Fruit fly (Drosophila melanogaster) whole organism, prepupa: ENCODE data around the gene CG14459.

ENCODE experiments used
- CG10631 ChIP-seq: fragments of 200-800 bp; sonication (Bioruptor generic); optimal IDR thresholded peaks from 2 replicates; lab custom pipeline; 2016; ENCODE audit warnings: missing biosample characterization, missing genetic modification characterization
- CG10669 ChIP-seq: fragments of 200-800 bp; sonication (Bioruptor generic); optimal IDR thresholded peaks from 3 replicates; lab custom pipeline; 2018; ENCODE audit warnings: missing biosample characterization, mild to moderate bottlenecking, missing genetic modification characterization, moderate library complexity
- CG11902 ChIP-seq: fragments of 200-800 bp; sonication (Bioruptor generic); optimal IDR thresholded peaks from 3 replicates; lab custom pipeline; 2016; ENCODE audit warnings: missing biosample characterization, missing genetic modification characterization
- CG31627 ChIP-seq: fragments of 200-800 bp; sonication (Bioruptor generic); optimal IDR thresholded peaks from 3 replicates; lab custom pipeline; 2016; ENCODE audit warnings: missing biosample characterization, missing genetic modification characterization
- CG32006 ChIP-seq: fragments of 200-800 bp; sonication (Bioruptor generic); optimal IDR thresholded peaks from 3 replicates; lab custom pipeline; 2017; ENCODE audit warnings: missing biosample characterization, mild to moderate bottlenecking, missing genetic modification characterization
- CG34406 ChIP-seq: fragments of 200-800 bp; sonication (Bioruptor generic); optimal IDR thresholded peaks from 3 replicates; lab custom pipeline; 2016; ENCODE audit warnings: missing biosample characterization, missing genetic modification characterization
- CG3919 ChIP-seq: fragments of 200-800 bp; sonication (Bioruptor generic); optimal IDR thresholded peaks from 3 replicates; lab custom pipeline; 2016; ENCODE audit warnings: missing biosample characterization, missing genetic modification characterization
- CG6163 ChIP-seq: fragments of 200-800 bp; sonication (Bioruptor generic); IDR thresholded peaks from 3 replicates; pipeline ENCODE4 v1.3.6; 2022; ENCODE audit warnings: missing biosample characterization, missing genetic modification characterization
- CG6276 ChIP-seq: fragments of 200-800 bp; sonication (Bioruptor generic); optimal IDR thresholded peaks from 2 replicates; lab custom pipeline; 2017; ENCODE audit warnings: missing biosample characterization, mild to moderate bottlenecking, missing genetic modification characterization
- CG6792 ChIP-seq: fragments of 200-800 bp; sonication (Bioruptor generic); optimal IDR thresholded peaks from 3 replicates; lab custom pipeline; 2016; ENCODE audit warnings: missing biosample characterization, missing genetic modification characterization
- CG6808 ChIP-seq: fragments of 200-800 bp; sonication (Bioruptor generic); optimal IDR thresholded peaks from 3 replicates; lab custom pipeline; 2017; ENCODE audit warnings: missing biosample characterization, missing genetic modification characterization, mild to moderate bottlenecking, moderate library complexity, missing genetic modification reagents
- CG6854 ChIP-seq: fragments of 200-800 bp; sonication (Bioruptor generic); optimal IDR thresholded peaks from 2 replicates; lab custom pipeline; 2017; ENCODE audit warnings: missing biosample characterization, mild to moderate bottlenecking, missing genetic modification characterization
- CG8319 ChIP-seq: fragments of 200-800 bp; sonication (Bioruptor generic); optimal IDR thresholded peaks from 3 replicates; lab custom pipeline; 2016; ENCODE audit warnings: missing biosample characterization, missing genetic modification characterization
- CG8632 ChIP-seq: fragments of 200-800 bp; sonication (Bioruptor generic); optimal IDR thresholded peaks from 3 replicates; lab custom pipeline; 2016; ENCODE audit warnings: missing biosample characterization, missing genetic modification characterization
- Eip78C ChIP-seq: fragments of 200-800 bp; sonication (Bioruptor generic); peaks from one replicate; lab custom pipeline; 2016; ENCODE audit warnings: missing biosample characterization, missing genetic modification characterization
- Gug ChIP-seq: fragments of 200-800 bp; sonication (Bioruptor generic); IDR thresholded peaks from 2 replicates; pipeline ENCODE4 v1.3.6; 2022; ENCODE audit warnings: missing biosample characterization, missing genetic modification characterization
- Hr39 ChIP-seq: fragments of 200-800 bp; sonication (Bioruptor generic); optimal IDR thresholded peaks from 2 replicates; lab custom pipeline; 2016; ENCODE audit warnings: missing biosample characterization, missing genetic modification characterization
- Hr4 ChIP-seq: fragments of 200-800 bp; sonication (Bioruptor generic); optimal IDR thresholded peaks from 3 replicates; lab custom pipeline; 2016; ENCODE audit warnings: missing biosample characterization, missing genetic modification characterization
- Met ChIP-seq: fragments of 200-800 bp; sonication (Bioruptor generic); optimal IDR thresholded peaks from 3 replicates; lab custom pipeline; 2016; ENCODE audit warnings: missing biosample characterization, missing genetic modification characterization
- OdsH ChIP-seq: fragments of 200-800 bp; sonication (Bioruptor generic); optimal IDR thresholded peaks from 3 replicates; lab custom pipeline; 2016; ENCODE audit warnings: missing biosample characterization, missing genetic modification characterization
- Smox ChIP-seq: fragments of 200-800 bp; sonication (Bioruptor generic); optimal IDR thresholded peaks from 3 replicates; lab custom pipeline; 2016; ENCODE audit warnings: missing biosample characterization, missing genetic modification characterization
- Sox102F ChIP-seq: fragments of 200-800 bp; sonication (Bioruptor generic); optimal IDR thresholded peaks from 2 replicates; lab custom pipeline; 2016; ENCODE audit warnings: missing biosample characterization, mild to moderate bottlenecking, missing genetic modification characterization
- Sox14 ChIP-seq: fragments of 200-800 bp; sonication (Bioruptor generic); optimal IDR thresholded peaks from 3 replicates; lab custom pipeline; 2016; ENCODE audit warnings: missing biosample characterization, missing genetic modification characterization
- Sox15 ChIP-seq: fragments of 200-800 bp; sonication (Bioruptor generic); optimal IDR thresholded peaks from 3 replicates; lab custom pipeline; 2016; ENCODE audit warnings: missing biosample characterization, missing genetic modification characterization
- achi ChIP-seq: fragments of 200-800 bp; sonication (Bioruptor generic); optimal IDR thresholded peaks from 3 replicates; lab custom pipeline; 2016; ENCODE audit warnings: missing biosample characterization, missing genetic modification characterization
- acj6 ChIP-seq: fragments of 200-800 bp; sonication (Bioruptor generic); optimal IDR thresholded peaks from 3 replicates; lab custom pipeline; 2016; ENCODE audit warnings: missing biosample characterization, missing genetic modification characterization
- cyc ChIP-seq: fragments of 200-800 bp; sonication (Bioruptor generic); optimal IDR thresholded peaks from 3 replicates; lab custom pipeline; 2016; ENCODE audit warnings: missing biosample characterization, missing genetic modification characterization
- dsx ChIP-seq: fragments of 200-800 bp; optimal IDR thresholded peaks from 3 replicates; lab custom pipeline; 2019; ENCODE audit warnings: missing biosample characterization, mild to moderate bottlenecking, missing genetic modification characterization, moderate library complexity; ENCODE audit not compliant: poor library complexity, severe bottlenecking
- esn ChIP-seq: fragments of 200-800 bp; sonication (Bioruptor generic); optimal IDR thresholded peaks from 2 replicates; lab custom pipeline; 2016; ENCODE audit warnings: missing biosample characterization, mild to moderate bottlenecking, missing genetic modification characterization, moderate library complexity
- fkh ChIP-seq: fragments of 200-800 bp; sonication (Bioruptor generic); optimal IDR thresholded peaks from 3 replicates; lab custom pipeline; 2017; ENCODE audit warnings: missing biosample characterization, mild to moderate bottlenecking, missing genetic modification characterization, moderate library complexity
- lz ChIP-seq: fragments of 200-800 bp; sonication (Bioruptor generic); optimal IDR thresholded peaks from 3 replicates; lab custom pipeline; 2016; ENCODE audit warnings: missing biosample characterization, missing genetic modification characterization
- net ChIP-seq: fragments of 200-800 bp; sonication (Bioruptor generic); optimal IDR thresholded peaks from 3 replicates; lab custom pipeline; 2016; ENCODE audit warnings: missing biosample characterization, missing genetic modification characterization
- pdm3 ChIP-seq: fragments of 200-800 bp; sonication (Bioruptor generic); optimal IDR thresholded peaks from 3 replicates; lab custom pipeline; 2016; ENCODE audit warnings: missing biosample characterization, missing genetic modification characterization
- spab ChIP-seq: fragments of 200-800 bp; sonication (Bioruptor generic); optimal IDR thresholded peaks from 2 replicates; lab custom pipeline; 2017; ENCODE audit warnings: missing biosample characterization, mild to moderate bottlenecking, missing genetic modification characterization, missing genetic modification reagents
- ss ChIP-seq, 2 experiments: fragments of 200-800 bp; sonication (Bioruptor generic); optimal IDR thresholded peaks; 2 replicates in 1 of 2; 3 replicates in 1 of 2; lab custom pipeline; 2017 to 2018; ENCODE audit warnings: mild to moderate bottlenecking in 2 of 2, missing biosample characterization in 2 of 2, missing genetic modification characterization in 2 of 2, moderate library complexity in 1 of 2
- topi ChIP-seq: fragments of 200-800 bp; sonication (Bioruptor generic); optimal IDR thresholded peaks from 3 replicates; lab custom pipeline; 2016; ENCODE audit warnings: missing biosample characterization, missing genetic modification characterization

The CG14459 gene

dm6 chr3L:22665110-22665509 lies 27.4 kb upstream of the CG14459 start:
- TF ChIP-seq dsx (GFP tag; lab: Kevin White, UChicago) (no peak), net (GFP tag; lab: Kevin White, UChicago) (no peak), CG3919 (GFP tag; lab: Kevin White, UChicago) (peak; percentile 18), Met (GFP tag; lab: Kevin White, UChicago) (peak; percentile 47), CG10631 (GFP tag; lab: Kevin White, UChicago) (peak; percentile 21), CG31627 (GFP tag; lab: Kevin White, UChicago) (peak; percentile 46), CG6808 (GFP tag; lab: Kevin White, UChicago) (no peak), achi (GFP tag; lab: Kevin White, UChicago) (peak; percentile 23), Sox14 (peak; percentile 13), topi (GFP tag; lab: Kevin White, UChicago) (peak; percentile 36), CG10669 (peak; percentile 24), CG6854 (GFP tag; lab: Kevin White, UChicago) (no peak), CG6163 (GFP tag; lab: Robert Waterston, UW) (0 out of 3 replicates have a peak, but pooled peaks have one; percentile 39), CG6276 (no peak), Eip78C (GFP tag; lab: Kevin White, UChicago) (peak; percentile 46), pdm3 (GFP tag; lab: Kevin White, UChicago) (peak; percentile 34), Smox (peak; percentile 31), CG34406 (no peak), lz (peak; percentile 27), Sox102F (GFP tag; lab: Kevin White, UChicago) (peak; percentile 30), Hr4 (GFP tag; lab: Kevin White, UChicago) (peak; percentile 13), CG6792 (GFP tag; lab: Kevin White, UChicago) (peak; percentile 10), acj6 (GFP tag; lab: Kevin White, UChicago) (peak; percentile 8), OdsH (peak; percentile 38), Hr39 (GFP tag; lab: Kevin White, UChicago) (peak; percentile 44), CG32006 (GFP tag; lab: Kevin White, UChicago) (peak; percentile 15)
- TF ChIP-seq, all 60 proteins: peak for 20

dm6 chr3L:22652425-22652824 lies 14.7 kb upstream of the CG14459 start, which contains the start of gene CG33772:
Gene CG33772, minus strand, starts transcription at chr3L:22652525.
- TF ChIP-seq Met (GFP tag; lab: Kevin White, UChicago) (no peak), CG11902 (GFP tag; lab: Kevin White, UChicago) (no peak)

- no peak for TF ChIP-seq Sox15
- TF ChIP-seq fkh: no peak
- no peak for TF ChIP-seq Gug (GFP tag; lab: Robert Waterston, UW)
- no peak for TF ChIP-seq CG10631 (GFP tag; lab: Kevin White, UChicago)
- TF ChIP-seq CG11902 (GFP tag; lab: Kevin White, UChicago): no peak
- TF ChIP-seq CG8632 (GFP tag; lab: Kevin White, UChicago): no peak
- TF ChIP-seq esn (GFP tag; lab: Kevin White, UChicago): no peak
- TF ChIP-seq CG32006 (GFP tag; lab: Kevin White, UChicago): no peak
- no peak for TF ChIP-seq CG6792 (GFP tag; lab: Kevin White, UChicago)
- no peak for TF ChIP-seq spab (GFP tag; lab: Kevin White, UChicago)
- no peak for TF ChIP-seq OdsH
- no peak for TF ChIP-seq Met (GFP tag; lab: Kevin White, UChicago)
- TF ChIP-seq cyc (GFP tag; lab: Kevin White, UChicago): no peak
- no peak for TF ChIP-seq ss (GFP tag; optimal IDR thresholded peaks at IDR 0.05; lab: Kevin White, UChicago)
- no peak for TF ChIP-seq Hr39 (GFP tag; lab: Kevin White, UChicago)
- TF ChIP-seq CG8319 (GFP tag; lab: Kevin White, UChicago): no peak
- no peak for TF ChIP-seq Hr4 (GFP tag; lab: Kevin White, UChicago)
- TF ChIP-seq, all 60 proteins: peak for 0
Measured at dm6 chr3L:22649096-22649495, 11.4 kb upstream of the CG14459 start, which contains the start of gene CG33771. Gene CG33771, plus strand, starts transcription at chr3L:22649396.
